Worm (Caenorhabditis elegans): ENCODE results near the gene C05D12.4.

The C05D12.4 gene

ce11 chrII:11471916-11472315 lies 40.2 kb downstream of the C05D12.4 start, which contains the start of gene mfn-1:
mfn-1 (minus strand) TSS chrII:11472016.
- TF ChIP-seq hlh-4 (tag; optimal IDR thresholded peaks at IDR 0.05) (no peak), sptf-1 (tag; optimal IDR thresholded peaks at IDR 0.05) (no peak), efl-1 (optimal IDR thresholded peaks at IDR 0.05) (no peak), efl-1 (GFP tag; optimal IDR thresholded peaks at IDR 0.05 in 1 of 2) (peak in 1 of 2 experiments; percentile 26)

- TF ChIP-seq lin-35 (GFP tag; optimal IDR thresholded peaks at IDR 0.05) (peak in 1 of 2 experiments; percentile 56), nhr-90 (tag; optimal IDR thresholded peaks at IDR 0.05; ENCODE audit: poor library complexity) (peak; percentile 13), pax-3 (tag; optimal IDR thresholded peaks at IDR 0.05) (no peak), unc-130 (tag; optimal IDR thresholded peaks at IDR 0.05) (peak; percentile 22), hlh-17 (GFP tag; optimal IDR thresholded peaks at IDR 0.05; ENCODE audit: borderline replicate concordance) (no peak), dpl-1 (GFP tag; optimal IDR thresholded peaks at IDR 0.05) (peak in 1 of 3 experiments; percentile 30), C16A3.4 (tag; optimal IDR thresholded peaks at IDR 0.05) (no peak), blmp-1 (tag; optimal IDR thresholded peaks at IDR 0.05) (peak; percentile 97), nhr-77 (tag; optimal IDR thresholded peaks at IDR 0.05) (no peak), fkh-10 (GFP tag; optimal IDR thresholded peaks at IDR 0.05) (no peak), zip-4 (GFP tag; optimal IDR thresholded peaks at IDR 0.05) (no peak), lin-15B (tag; optimal IDR thresholded peaks at IDR 0.05) (no peak), mdl-1 (tag; optimal IDR thresholded peaks at IDR 0.05) (peak in 1 of 2 experiments; percentile 71), pag-3 (tag; optimal IDR thresholded peaks at IDR 0.05; ENCODE audit: borderline replicate concordance, insufficient read depth) (no peak), Y116A8C.19 (tag; optimal IDR thresholded peaks at IDR 0.05; ENCODE audit: borderline replicate concordance) (no peak), nhr-71 (tag; optimal IDR thresholded peaks at IDR 0.05) (peak; percentile 48), elt-3 (tag; optimal IDR thresholded peaks at IDR 0.05) (peak; percentile 2 to 93 (median 73)), sptf-1 (tag; optimal IDR thresholded peaks at IDR 0.05) (no peak), ces-1 (GFP tag; optimal IDR thresholded peaks at IDR 0.05) (no peak), pqm-1 (tag; optimal IDR thresholded peaks at IDR 0.05) (no peak), nhr-20 (tag; optimal IDR thresholded peaks at IDR 0.05) (peak; percentile 65), lin-14 (GFP tag; optimal IDR thresholded peaks at IDR 0.05) (peak; percentile 59), tbx-2 (tag; optimal IDR thresholded peaks at IDR 0.05) (peak; percentile 2), snu-23 (GFP tag; optimal IDR thresholded peaks at IDR 0.05) (peak; percentile 31), nhr-85 (tag) (peak; percentile 72)
These were observed 40.9 kb downstream of the C05D12.4 start for ce11 chrII:11472542-11472941.

- TF ChIP-seq ceh-90 (tag; optimal IDR thresholded peaks at IDR 0.05) (peak; percentile 5), tlp-1 (tag; optimal IDR thresholded peaks at IDR 0.05) (no peak), ama-1 (optimal IDR thresholded peaks at IDR 0.05) (no peak), unc-86 (tag; optimal IDR thresholded peaks at IDR 0.05) (peak; percentile 82), nhr-237 (tag; optimal IDR thresholded peaks at IDR 0.05) (no peak), xbp-1 (tag; optimal IDR thresholded peaks at IDR 0.05) (peak; percentile 85), nhr-85 (tag) (peak; percentile 91), skn-1 (tag; optimal IDR thresholded peaks at IDR 0.05) (peak; percentile 72), nhr-90 (tag; optimal IDR thresholded peaks at IDR 0.05; ENCODE audit: poor library complexity) (peak; percentile 92), nhr-76 (tag; optimal IDR thresholded peaks at IDR 0.05) (no peak), efl-1 (optimal IDR thresholded peaks at IDR 0.05) (peak; percentile 80 to 85), efl-1 (GFP tag; optimal IDR thresholded peaks at IDR 0.05 in 1 of 2) (peak; percentile 79 to 98), efl-3 (GFP tag; optimal IDR thresholded peaks at IDR 0.05) (peak; percentile 28), snpc-4 (tag; optimal IDR thresholded peaks at IDR 0.05) (peak; percentile 81), fos-1 (tag; optimal IDR thresholded peaks at IDR 0.05) (peak; percentile 20), nhr-47 (tag; optimal IDR thresholded peaks at IDR 0.05) (peak; percentile 91), Y116A8C.19 (tag; optimal IDR thresholded peaks at IDR 0.05; ENCODE audit: borderline replicate concordance) (no peak), unc-130 (tag; optimal IDR thresholded peaks at IDR 0.05) (peak; percentile 80), dsc-1 (tag; optimal IDR thresholded peaks at IDR 0.05) (peak; percentile 90), C34B4.2 (tag; optimal IDR thresholded peaks at IDR 0.05) (no peak), egl-13 (tag; optimal IDR thresholded peaks at IDR 0.05) (peak; percentile 58), grh-1 (GFP tag; IDR thresholded peaks at IDR 0.05) (peak; percentile 89), alr-1 (tag; optimal IDR thresholded peaks at IDR 0.05; ENCODE audit: borderline replicate concordance) (no peak), hlh-4 (tag; optimal IDR thresholded peaks at IDR 0.05) (no peak), nhr-84 (tag; optimal IDR thresholded peaks at IDR 0.05) (no peak), mdl-1 (tag; optimal IDR thresholded peaks at IDR 0.05) (peak in 1 of 2 experiments; percentile 62), hlh-17 (GFP tag; optimal IDR thresholded peaks at IDR 0.05; ENCODE audit: borderline replicate concordance) (no peak), nhr-28 (tag; optimal IDR thresholded peaks at IDR 0.05) (no peak)
These were observed 42.0 kb downstream of the C05D12.4 start, which contains the start of the genes metl-1 and W02B12.11 for ce11 chrII:11473525-11474181. metl-1 (minus strand) TSS chrII:11473575. W02B12.11 (plus strand) TSS chrII:11473861.

All from whole organism, L1 larva.